Worm (Caenorhabditis elegans) whole organism, L3 larva: ENCODE data around the gene rps-3.

Source experiments
- R02D3.7 ChIP-seq: fragments of 150-350 bp; optimal IDR thresholded peaks from 2 replicates; lab custom pipeline; 2014; ENCODE audit warnings: missing biosample characterization, missing genetic modification characterization
- ZK546.5 ChIP-seq: sonication (generic microtip); optimal IDR thresholded peaks from 2 replicates; lab custom pipeline; 2017; ENCODE audit warnings: missing biosample characterization, missing genetic modification characterization
- aly-2 ChIP-seq: fragments of 150-350 bp; optimal IDR thresholded peaks from 2 replicates; lab custom pipeline; 2014; ENCODE audit warnings: missing biosample characterization, missing genetic modification characterization
- ama-1 ChIP-seq: fragments of 150-350 bp; optimal IDR thresholded peaks from 2 replicates; lab custom pipeline; 2018
- ceh-16 ChIP-seq: sonication (generic microtip); optimal IDR thresholded peaks from 2 replicates; lab custom pipeline; 2017; ENCODE audit warnings: missing biosample characterization, missing genetic modification characterization
- ceh-28 ChIP-seq: fragments of 150-350 bp; optimal IDR thresholded peaks from 2 replicates; lab custom pipeline; 2014; ENCODE audit warnings: missing biosample characterization, missing genetic modification reagents, missing genetic modification characterization
- ceh-82 ChIP-seq: fragments of 150-350 bp; optimal IDR thresholded peaks from 2 replicates; lab custom pipeline; 2014; ENCODE audit warnings: missing biosample characterization, missing genetic modification characterization
- ceh-9 ChIP-seq: sonication (generic microtip); optimal IDR thresholded peaks from 2 replicates; lab custom pipeline; 2018; ENCODE audit warnings: missing biosample characterization, missing genetic modification characterization
- egl-27 ChIP-seq: sonication (generic microtip); optimal IDR thresholded peaks from 4 replicates; lab custom pipeline; 2017; ENCODE audit warnings: missing biosample characterization, missing genetic modification reagents, missing genetic modification characterization
- egl-5 ChIP-seq: fragments of 150-350 bp; optimal IDR thresholded peaks from 2 replicates; lab custom pipeline; 2017; ENCODE audit warnings: missing biosample characterization, missing genetic modification reagents, missing genetic modification characterization, inconsistent platforms
- elt-1 ChIP-seq: fragments of 150-350 bp; optimal IDR thresholded peaks from 2 replicates; lab custom pipeline; 2014; ENCODE audit warnings: missing biosample characterization, missing genetic modification characterization
- elt-2 ChIP-seq: sonication (generic microtip); optimal IDR thresholded peaks from 2 replicates; lab custom pipeline; 2016; ENCODE audit warnings: missing genetic modification reagents, mild to moderate bottlenecking, missing genetic modification characterization, missing compliant biosample characterization
- elt-3 ChIP-seq, 3 experiments: fragments of 150-350 bp in 1 of 3; sonication (generic microtip) in 2 of 3; optimal IDR thresholded peaks; 2 replicates in 2 of 3; 4 replicates in 1 of 3; lab custom pipeline; 2014 to 2017; ENCODE audit warnings: missing biosample characterization in 3 of 3, missing genetic modification characterization in 3 of 3
- eor-1 ChIP-seq, 2 experiments: fragments of 150-350 bp; optimal IDR thresholded peaks; 2 replicates each; lab custom pipeline; 2014 to 2018; ENCODE audit warnings: missing biosample characterization in 2 of 2, missing genetic modification characterization in 2 of 2
- fkh-10 ChIP-seq: sonication (generic microtip); optimal IDR thresholded peaks from 2 replicates; lab custom pipeline; 2017; ENCODE audit warnings: missing biosample characterization, missing genetic modification reagents, missing genetic modification characterization
- fos-1 ChIP-seq: fragments of 150-350 bp; optimal IDR thresholded peaks from 2 replicates; lab custom pipeline; 2014; ENCODE audit warnings: missing biosample characterization, missing genetic modification characterization
- hmg-11 ChIP-seq: sonication (generic microtip); optimal IDR thresholded peaks from 2 replicates; lab custom pipeline; 2016; ENCODE audit warnings: missing genetic modification characterization, missing compliant biosample characterization
- lin-15B ChIP-seq: fragments of 150-350 bp; optimal IDR thresholded peaks from 2 replicates; lab custom pipeline; 2014; ENCODE audit warnings: missing biosample characterization, missing genetic modification characterization
- lsy-12 ChIP-seq: sonication (generic microtip); optimal IDR thresholded peaks from 2 replicates; lab custom pipeline; 2016; ENCODE audit warnings: mild to moderate bottlenecking, missing genetic modification characterization, missing compliant biosample characterization
- mdl-1 ChIP-seq: fragments of 150-350 bp; optimal IDR thresholded peaks from 2 replicates; lab custom pipeline; 2014; ENCODE audit warnings: missing biosample characterization, missing genetic modification characterization
- mml-1 ChIP-seq: fragments of 150-350 bp; sonication (generic microtip); optimal IDR thresholded peaks from 3 replicates; lab custom pipeline; 2014; ENCODE audit warnings: missing biosample characterization, missing genetic modification characterization
- nfya-1 ChIP-seq: sonication (generic microtip); optimal IDR thresholded peaks from 2 replicates; lab custom pipeline; 2017; ENCODE audit warnings: missing genetic modification characterization, mild to moderate bottlenecking, missing compliant biosample characterization, antibody characterized with exemption, moderate library complexity; ENCODE audit not compliant: insufficient read depth
- nhr-23 ChIP-seq: fragments of 150-350 bp; optimal IDR thresholded peaks from 2 replicates; lab custom pipeline; 2014; ENCODE audit warnings: missing biosample characterization, missing genetic modification reagents, missing genetic modification characterization
- nhr-237 ChIP-seq: fragments of 150-350 bp; optimal IDR thresholded peaks from 2 replicates; lab custom pipeline; 2014; ENCODE audit warnings: missing biosample characterization, missing genetic modification characterization
- nhr-25 ChIP-seq: sonication (generic microtip); optimal IDR thresholded peaks from 2 replicates; lab custom pipeline; 2017; ENCODE audit warnings: missing biosample characterization, missing genetic modification characterization
- nhr-67 ChIP-seq: fragments of 150-350 bp; optimal IDR thresholded peaks from 2 replicates; lab custom pipeline; 2014; ENCODE audit warnings: missing biosample characterization, missing genetic modification characterization
- nhr-76 ChIP-seq: fragments of 150-350 bp; sonication (generic microtip); optimal IDR thresholded peaks from 5 replicates; lab custom pipeline; 2014; ENCODE audit warnings: missing biosample characterization, missing genetic modification characterization
- nhr-77 ChIP-seq: fragments of 150-350 bp; optimal IDR thresholded peaks from 2 replicates; lab custom pipeline; 2014; ENCODE audit warnings: missing biosample characterization, missing genetic modification characterization
- pqm-1 ChIP-seq: fragments of 150-350 bp; optimal IDR thresholded peaks from 2 replicates; lab custom pipeline; 2017; ENCODE audit warnings: missing biosample characterization, missing genetic modification characterization, inconsistent platforms
- snpc-4 ChIP-seq: fragments of 150-350 bp; optimal IDR thresholded peaks from 2 replicates; lab custom pipeline; 2014; ENCODE audit warnings: missing biosample characterization, missing genetic modification characterization
- tbx-2 ChIP-seq: sonication (generic microtip); optimal IDR thresholded peaks from 2 replicates; lab custom pipeline; 2016; ENCODE audit warnings: mild to moderate bottlenecking, missing genetic modification characterization, missing compliant biosample characterization
- zag-1 ChIP-seq: fragments of 150-350 bp; optimal IDR thresholded peaks from 2 replicates; lab custom pipeline; 2014; ENCODE audit warnings: missing biosample characterization, missing genetic modification characterization

The rps-3 gene

DNA sequence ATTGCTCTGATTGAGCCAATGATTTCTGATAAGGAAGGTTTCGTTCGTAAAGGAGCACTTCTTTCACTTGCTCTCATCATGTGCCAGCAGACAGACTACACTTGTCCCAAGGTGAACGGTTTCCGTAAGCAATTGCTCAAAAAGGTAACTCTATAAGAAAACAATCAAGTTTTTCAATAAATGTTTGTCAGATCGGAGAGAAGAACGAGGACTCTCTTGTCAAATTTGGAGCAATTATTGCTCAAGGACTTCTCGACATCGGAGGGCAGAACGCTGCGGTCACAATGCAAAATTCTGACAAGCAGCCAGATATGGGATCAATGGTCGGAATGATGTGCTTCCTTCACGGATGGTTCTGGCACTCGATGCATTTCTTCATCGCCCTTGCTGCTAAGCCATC, 5.3 kb upstream of the rps-3 start:
- no peak for TF ChIP-seq mdl-1 (tag; lab: Kevin White, UChicago)
- no peak for TF ChIP-seq tbx-2 (tag; lab: Kevin White, UChicago)
- TF ChIP-seq eor-1 (tag; optimal IDR thresholded peaks at IDR 0.05; lab: Kevin White, UChicago): no peak
- TF ChIP-seq mml-1: no peak
- no peak for TF ChIP-seq fkh-10
- TF ChIP-seq pqm-1 (tag; lab: Kevin White, UChicago): no peak
- TF ChIP-seq egl-27 (tag; lab: Kevin White, UChicago): no peak
- no peak for TF ChIP-seq ceh-28 (tag; lab: Kevin White, UChicago)
- TF ChIP-seq nhr-67 (tag; lab: Kevin White, UChicago): no peak

DNA sequence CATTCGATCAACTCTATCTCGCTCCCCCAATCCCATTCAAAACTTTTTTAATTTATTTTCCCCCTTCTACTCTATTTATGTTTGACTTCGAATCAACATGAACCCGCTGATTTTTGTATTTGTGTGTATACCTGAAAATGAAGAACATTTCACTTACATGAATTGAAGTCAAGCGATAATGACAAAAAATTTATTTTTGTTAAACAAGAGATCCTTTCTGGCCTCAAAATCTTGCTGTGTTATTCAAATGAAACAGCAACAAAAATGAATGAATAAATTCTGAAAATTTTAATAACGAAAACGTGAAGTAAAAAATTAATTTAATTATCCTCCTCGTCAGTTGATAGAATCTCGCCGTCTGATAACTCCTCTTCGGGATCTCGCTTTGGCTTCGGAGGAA, 4.2 kb upstream of the rps-3 start:
- TF ChIP-seq fos-1 (tag; lab: Kevin White, UChicago): no peak
- no peak for TF ChIP-seq ZK546.5 (tag; lab: Kevin White, UChicago)
- no peak for TF ChIP-seq aly-2 (tag; lab: Kevin White, UChicago)
- no peak for TF ChIP-seq ceh-9 (tag; lab: Kevin White, UChicago)

ce11 chrIII:6207046-6207445, 443 bp downstream of the rps-3 start:
- TF ChIP-seq snpc-4 (tag; lab: Kevin White, UChicago): no peak
- no peak for TF ChIP-seq zag-1 (tag; lab: Kevin White, UChicago)
- TF ChIP-seq nhr-67 (tag; lab: Kevin White, UChicago): no peak
- no peak for TF ChIP-seq lsy-12
- no peak for TF ChIP-seq nhr-237
- no peak for TF ChIP-seq ama-1 (lab: Kevin White, UChicago)
- TF ChIP-seq aly-2 (tag; lab: Kevin White, UChicago): no peak
- TF ChIP-seq, all 47 proteins: peak for 0

DNA sequence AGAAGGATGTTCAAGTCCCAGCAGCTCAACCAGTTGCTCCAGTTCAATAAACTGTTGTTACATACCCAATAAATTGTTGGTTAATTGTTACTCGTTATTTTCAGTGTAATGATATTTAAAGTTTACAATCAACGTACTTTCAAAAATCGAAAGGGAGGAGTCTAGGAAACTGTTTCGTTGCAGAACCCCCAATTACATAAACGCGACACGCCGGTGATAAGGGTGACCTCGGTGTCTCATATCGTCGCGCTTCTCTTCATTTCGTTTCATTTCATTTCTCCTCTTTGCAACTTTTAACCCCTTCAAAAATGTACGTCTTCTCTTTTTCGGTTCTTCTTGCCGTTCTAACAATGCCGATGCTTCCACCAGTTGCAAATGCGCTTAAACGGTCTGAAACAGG, 1.3 kb downstream of the rps-3 start, which contains the start of gene C23G10.2:
TSS of gene C23G10.2 (plus strand) at position 184 of the 400 bp plus-strand sequence.
- no peak for TF ChIP-seq ZK546.5 (tag; lab: Kevin White, UChicago)
- peak; percentile 28 for TF ChIP-seq nhr-25 (tag; lab: Kevin White, UChicago)
- no peak for TF ChIP-seq hmg-11
- no peak for TF ChIP-seq fkh-10
- TF ChIP-seq aly-2 (tag; lab: Kevin White, UChicago): no peak
- peak; percentile 18 for TF ChIP-seq elt-2
- no peak for TF ChIP-seq ceh-16 (tag; lab: Kevin White, UChicago)
- TF ChIP-seq nhr-77 (tag; lab: Kevin White, UChicago): no peak
- no peak for TF ChIP-seq nhr-76 (tag; lab: Kevin White, UChicago)
- TF ChIP-seq pqm-1 (tag; lab: Kevin White, UChicago): no peak
- TF ChIP-seq, all 47 proteins: peak for 2

DNA sequence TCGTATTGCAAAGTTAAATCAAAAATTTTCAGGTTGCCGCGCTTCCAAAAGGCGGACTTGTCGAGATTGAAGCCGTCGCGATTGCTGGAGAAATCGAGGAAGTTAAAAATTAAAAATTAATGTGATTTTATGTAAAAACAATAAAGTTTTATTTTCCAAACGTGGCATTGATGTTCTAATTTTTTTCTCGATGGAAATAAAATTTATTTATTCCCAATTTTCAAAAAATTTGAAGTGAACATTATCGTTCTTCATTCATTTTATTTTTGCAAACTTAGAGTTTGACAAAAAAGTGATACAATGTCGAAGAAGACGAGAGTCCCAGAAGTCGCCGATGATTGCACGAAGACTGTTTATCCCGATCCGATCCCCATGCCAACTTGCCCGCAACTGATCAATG, 2.4 kb downstream of the rps-3 start, which contains the start of gene C23G10.1:
TSS of gene C23G10.1 (plus strand) at position 301 of the 400 bp plus-strand sequence.
- TF ChIP-seq nhr-23 (no peak), lin-15B (no peak), mdl-1 (tag; lab: Kevin White, UChicago) (no peak), ZK546.5 (tag; lab: Kevin White, UChicago) (no peak), nhr-237 (no peak), elt-1 (no peak), egl-27 (tag; lab: Kevin White, UChicago) (no peak), ama-1 (lab: Kevin White, UChicago) (no peak), egl-5 (tag; lab: Kevin White, UChicago) (no peak)

- no peak for TF ChIP-seq R02D3.7
- no peak for TF ChIP-seq eor-1 (tag; optimal IDR thresholded peaks at IDR 0.05; lab: Kevin White, UChicago)
- no peak for TF ChIP-seq nfya-1
These were observed 3.7 kb downstream of the rps-3 start for ce11 chrIII:6210215-6210822.

ce11 chrIII:6213915-6214314, 7.3 kb downstream of the rps-3 start, which contains the start of gene C23G10.10:
Gene C23G10.10, minus strand, starts transcription at chrIII:6214015.
- TF ChIP-seq elt-3 (tag; optimal IDR thresholded peaks at IDR 0.05; lab: Kevin White, UChicago) (no peak), eor-1 (tag; optimal IDR thresholded peaks at IDR 0.05; lab: Kevin White, UChicago) (no peak), nhr-237 (no peak), R02D3.7 (no peak), ceh-82 (tag; lab: Kevin White, UChicago) (no peak), egl-27 (tag; lab: Kevin White, UChicago) (no peak), ceh-16 (tag; lab: Kevin White, UChicago) (no peak)
- TF ChIP-seq, all 47 proteins: peak for 0
